Fruit fly (Drosophila melanogaster): ENCODE results near the gene CG17612.

DNA sequence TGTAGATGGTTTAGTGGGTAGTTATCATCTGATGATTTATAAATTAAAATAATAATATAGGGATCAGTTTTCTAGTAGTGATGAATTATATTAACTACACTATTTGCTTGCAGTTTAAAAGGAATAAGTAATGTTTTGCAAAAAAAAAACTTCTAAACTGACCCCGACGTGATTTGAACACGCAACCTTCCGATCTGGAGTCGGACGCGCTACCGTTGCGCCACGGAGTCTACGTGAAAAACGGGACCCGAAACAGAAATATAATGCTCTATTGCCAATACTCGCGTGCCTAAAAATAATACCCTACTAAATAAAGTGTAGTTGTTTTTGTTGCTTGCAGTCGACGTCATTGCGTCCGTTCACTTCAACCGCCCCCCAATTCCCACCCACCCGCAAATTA, 36.3 kb upstream of the CG17612 start:
- TF ChIP-seq psq (optimal IDR thresholded peaks at IDR 0.05): no peak
- TF ChIP-seq insv (optimal IDR thresholded peaks at IDR 0.05): no peak
- no peak for TF ChIP-seq Myc (optimal IDR thresholded peaks at IDR 0.05)
- TF ChIP-seq ttk (optimal IDR thresholded peaks at IDR 0.05): no peak
- no peak for TF ChIP-seq h (optimal IDR thresholded peaks at IDR 0.05)

Measured in Kc167 (cell line).